3 fruit fly cellular contexts compared by ENCODE assay signal in the genomic region with DNA sequence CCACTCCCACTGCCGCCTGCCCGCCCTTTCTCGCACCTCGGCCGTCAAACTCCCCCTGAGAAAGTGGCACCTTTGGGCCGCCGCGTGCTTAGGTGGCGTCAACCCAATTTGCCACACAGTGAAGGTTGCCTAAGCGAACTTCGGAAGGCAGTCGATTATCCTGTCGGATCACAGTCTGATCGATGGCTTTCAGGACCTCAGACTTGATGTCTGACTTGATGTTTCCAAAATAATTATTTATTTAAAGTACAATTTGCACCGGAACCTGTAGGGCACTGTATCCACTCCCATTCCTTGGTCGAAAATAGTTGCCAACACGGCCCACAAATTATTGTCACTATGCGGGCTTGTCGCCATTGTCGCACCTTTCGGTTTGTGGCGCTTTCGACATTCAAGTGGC.
TF ChIP-seq lines count a peak whose summit lies in the region.

No protein-coding gene starts in this region.

- no peak for TF ChIP-seq CTCF in whole organism, embryonic (GFP tag; optimal IDR thresholded peaks at IDR 0.05; lab: Kevin White, UChicago)

TF ChIP-seq in whole organism, embryonic, 481 proteins besides CTCF, POLR2A, EP300 and RAD21:
- no peak for TF ChIP-seq crol (GFP tag; IDR thresholded peaks at IDR 0.05; lab: Robert Waterston, UW)
- no peak for TF ChIP-seq CG4820 (GFP tag; optimal IDR thresholded peaks at IDR 0.05; lab: Kevin White, UChicago)
- TF ChIP-seq Ets65A (GFP tag; lab: Kevin White, UChicago), result peak; percentile 27
- TF ChIP-seq CG3281 (GFP tag; optimal IDR thresholded peaks at IDR 0.05; lab: Kevin White, UChicago), result no peak
- peak; percentile 66 for TF ChIP-seq Drgx (GFP tag; IDR thresholded peaks at IDR 0.05; lab: Robert Waterston, UW)
- TF ChIP-seq dysf (GFP tag; IDR thresholded peaks at IDR 0.05; lab: Robert Waterston, UW), result no peak
- no peak for TF ChIP-seq inv (GFP tag; IDR thresholded peaks at IDR 0.05; lab: Robert Waterston, UW; ENCODE audit: partially characterized antibody)
- no peak for TF ChIP-seq CG12219 (GFP tag; optimal IDR thresholded peaks at IDR 0.05; lab: Kevin White, UChicago)
- TF ChIP-seq CG18619 (GFP tag; optimal IDR thresholded peaks at IDR 0.05; lab: Kevin White, UChicago), result no peak

TF ChIP-seq in whole organism, prepupa, 60 proteins besides CTCF, POLR2A, EP300 and RAD21:
- TF ChIP-seq CG8119 (GFP tag; IDR thresholded peaks at IDR 0.05; lab: Robert Waterston, UW) (0 out of 3 replicates have a peak, but pooled peaks have one; percentile 22), CG32006 (GFP tag; optimal IDR thresholded peaks at IDR 0.05; lab: Kevin White, UChicago) (peak; percentile 14), OdsH (GFP tag; optimal IDR thresholded peaks at IDR 0.05; lab: Kevin White, UChicago) (no peak), eg (GFP tag; IDR thresholded peaks at IDR 0.05; lab: Robert Waterston, UW) (peak; percentile 74), CG6163 (GFP tag; IDR thresholded peaks at IDR 0.05; lab: Robert Waterston, UW) (peak; percentile 57; the same call in 1 of the 3 replicates), CG10669 (GFP tag; optimal IDR thresholded peaks at IDR 0.05; lab: Kevin White, UChicago) (no peak), CG11294 (GFP tag; IDR thresholded peaks at IDR 0.05; lab: Robert Waterston, UW) (peak; percentile 14; the same call in 1 of the 2 replicates), CG15336 (GFP tag; IDR thresholded peaks at IDR 0.05; lab: Robert Waterston, UW) (peak; percentile 60), salr (GFP tag; optimal IDR thresholded peaks at IDR 0.05; lab: Kevin White, UChicago) (peak in 1 of 2 experiments; percentile 8), Hr4 (GFP tag; optimal IDR thresholded peaks at IDR 0.05; lab: Kevin White, UChicago) (peak; percentile 58)

TF ChIP-seq in whole organism, pupa, 21 proteins besides CTCF, POLR2A, EP300 and RAD21:
- TF ChIP-seq CG32121 (GFP tag; IDR thresholded peaks at IDR 0.05; lab: Robert Waterston, UW), result peak; percentile 55; the same call in 1 of the 2 replicates
- peak; percentile 53 for TF ChIP-seq CG10348 (GFP tag; IDR thresholded peaks at IDR 0.05; lab: Robert Waterston, UW)
- no peak for TF ChIP-seq CG14655 (GFP tag; optimal IDR thresholded peaks at IDR 0.05; lab: Kevin White, UChicago)
- TF ChIP-seq CG8301 (tag; optimal IDR thresholded peaks at IDR 0.05; lab: Kevin White, UChicago), result no peak
- no peak for TF ChIP-seq Pif1B (GFP tag; optimal IDR thresholded peaks at IDR 0.05; lab: Kevin White, UChicago)
- peak; percentile 44; the same call in 1 of the 3 replicates for TF ChIP-seq CG4496 (GFP tag; IDR thresholded peaks at IDR 0.05; lab: Robert Waterston, UW)
- peak; percentile 62; the same call in 2 of the 3 replicates for TF ChIP-seq fd96Ca (GFP tag; IDR thresholded peaks at IDR 0.05; lab: Robert Waterston, UW)
- no peak for TF ChIP-seq CG9948 (tag; optimal IDR thresholded peaks at IDR 0.05; lab: Kevin White, UChicago)
- no peak for TF ChIP-seq CG13204 (GFP tag; optimal IDR thresholded peaks at IDR 0.05; lab: Kevin White, UChicago)
- TF ChIP-seq Pif1A (GFP tag; optimal IDR thresholded peaks at IDR 0.05; lab: Kevin White, UChicago), result no peak
- TF ChIP-seq rn (GFP tag; IDR thresholded peaks at IDR 0.05; lab: Robert Waterston, UW), result 0 out of 2 replicates have a peak, but pooled peaks have one; percentile 8
- no peak for TF ChIP-seq CG17806 (tag; optimal IDR thresholded peaks at IDR 0.05; lab: Kevin White, UChicago)
- no peak for TF ChIP-seq CG34367 (tag; optimal IDR thresholded peaks at IDR 0.05; lab: Kevin White, UChicago)
- TF ChIP-seq CG8159 (tag; optimal IDR thresholded peaks at IDR 0.05; lab: Kevin White, UChicago), result no peak
- TF ChIP-seq Ets98B (GFP tag; IDR thresholded peaks at IDR 0.05; lab: Robert Waterston, UW), result peak; percentile 54; the same call in 1 of the 2 replicates
- TF ChIP-seq EcR (GFP tag; optimal IDR thresholded peaks at IDR 0.05; lab: Kevin White, UChicago), result no peak
- no peak for TF ChIP-seq gl (tag; optimal IDR thresholded peaks at IDR 0.05; lab: Kevin White, UChicago)
- no peak for TF ChIP-seq CG12605 (GFP tag; IDR thresholded peaks at IDR 0.05; lab: Robert Waterston, UW)
- no peak for TF ChIP-seq D1 (tag; optimal IDR thresholded peaks at IDR 0.05; lab: Kevin White, UChicago)
- no peak for TF ChIP-seq CG15710 (tag; optimal IDR thresholded peaks at IDR 0.05; lab: Kevin White, UChicago)
- no peak for TF ChIP-seq Snoo (tag; optimal IDR thresholded peaks at IDR 0.05; lab: Kevin White, UChicago)
TF ChIP-seq in whole organism, pupa: peak in this region for 6.
